Fruit fly (Drosophila melanogaster) whole organism, embryonic: ENCODE results near the gene Iyd.

Source experiments
- ATbp ChIP-seq: fragments of 200-800 bp; sonication (Bioruptor generic); optimal IDR thresholded peaks from 2 replicates; lab custom pipeline; 2017; ENCODE audit warnings: missing biosample characterization, mild to moderate bottlenecking, missing genetic modification characterization, missing genetic modification reagents
- Awh ChIP-seq: fragments of 200-800 bp; sonication (Bioruptor generic); IDR thresholded peaks from 2 replicates; pipeline ENCODE4, ENCODE4 v1.3.6; 2022; ENCODE audit warnings: missing biosample characterization, missing genetic modification characterization
- BtbVII ChIP-seq: fragments of 200-800 bp; sonication (Bioruptor generic); optimal IDR thresholded peaks from 3 replicates; lab custom pipeline; 2017; ENCODE audit warnings: missing biosample characterization, mild to moderate bottlenecking, missing genetic modification characterization
- CG11398 ChIP-seq: fragments of 200-800 bp; sonication (Bioruptor generic); optimal IDR thresholded peaks from 2 replicates; lab custom pipeline; 2016; ENCODE audit warnings: missing biosample characterization, missing genetic modification characterization
- CG15479 ChIP-seq: fragments of 200-800 bp; sonication (Bioruptor generic); optimal IDR thresholded peaks from 3 replicates; lab custom pipeline; 2019; ENCODE audit warnings: missing biosample characterization, mild to moderate bottlenecking, missing genetic modification characterization, moderate library complexity
- CG17328 ChIP-seq: fragments of 200-800 bp; sonication (Bioruptor generic); IDR thresholded peaks from 2 replicates; pipeline ENCODE4 v1.3.6; 2022; ENCODE audit warnings: missing biosample characterization, missing genetic modification characterization
- CG17359 ChIP-seq: fragments of 200-800 bp; sonication (Bioruptor generic); optimal IDR thresholded peaks from 3 replicates; lab custom pipeline; 2018; ENCODE audit warnings: missing biosample characterization, mild to moderate bottlenecking, missing genetic modification characterization, moderate library complexity
- CG17568 ChIP-seq: fragments of 200-800 bp; sonication (Bioruptor generic); optimal IDR thresholded peaks from 2 replicates; lab custom pipeline; 2018; ENCODE audit warnings: missing biosample characterization, mild to moderate bottlenecking, missing genetic modification characterization, moderate library complexity
- CG18262 ChIP-seq: fragments of 200-800 bp; optimal IDR thresholded peaks from 3 replicates; lab custom pipeline; 2019; ENCODE audit warnings: missing biosample characterization, mild to moderate bottlenecking, missing genetic modification characterization, moderate library complexity
- CG18599 ChIP-seq: fragments of 200-800 bp; sonication (Bioruptor generic); optimal IDR thresholded peaks from 3 replicates; lab custom pipeline; 2017; ENCODE audit warnings: missing biosample characterization, missing genetic modification characterization, mild to moderate bottlenecking, moderate library complexity, missing genetic modification reagents
- CG2712 ChIP-seq: fragments of 200-800 bp; optimal IDR thresholded peaks from 3 replicates; lab custom pipeline; 2019; ENCODE audit warnings: missing biosample characterization, mild to moderate bottlenecking, missing genetic modification characterization, moderate library complexity
- CG30403 ChIP-seq: fragments of 200-800 bp; sonication (Bioruptor generic); optimal IDR thresholded peaks from 3 replicates; lab custom pipeline; 2016; ENCODE audit warnings: missing biosample characterization, missing genetic modification characterization
- CG3065 ChIP-seq: fragments of 200-800 bp; sonication (Bioruptor generic); optimal IDR thresholded peaks from 2 replicates; lab custom pipeline; 2016; ENCODE audit warnings: missing biosample characterization, missing genetic modification characterization
- CG33213 ChIP-seq: fragments of 200-800 bp; sonication (Bioruptor generic); optimal IDR thresholded peaks from 3 replicates; lab custom pipeline; 2016; ENCODE audit warnings: missing biosample characterization, missing genetic modification characterization
- CG34224 ChIP-seq: fragments of 200-800 bp; sonication (Bioruptor generic); IDR thresholded peaks from 3 replicates; pipeline ENCODE4 v1.3.6; 2022; ENCODE audit warnings: missing biosample characterization, missing genetic modification characterization; ENCODE audit not compliant: partially characterized antibody
- CG4328 ChIP-seq: fragments of 200-800 bp; sonication (Bioruptor generic); optimal IDR thresholded peaks from 3 replicates; lab custom pipeline; 2017; ENCODE audit warnings: missing biosample characterization, missing genetic modification reagents, missing genetic modification characterization
- CG5180 ChIP-seq: fragments of 200-800 bp; sonication (Bioruptor generic); optimal IDR thresholded peaks from 3 replicates; lab custom pipeline; 2017; ENCODE audit warnings: missing biosample characterization, missing genetic modification characterization, mild to moderate bottlenecking, moderate library complexity, missing genetic modification reagents
- CG6813 ChIP-seq: fragments of 200-800 bp; sonication (Bioruptor generic); optimal IDR thresholded peaks from 2 replicates; lab custom pipeline; 2017; ENCODE audit warnings: missing biosample characterization, missing genetic modification characterization, mild to moderate bottlenecking, moderate library complexity, missing genetic modification reagents
- CG7556 ChIP-seq: fragments of 200-800 bp; sonication (Bioruptor generic); optimal IDR thresholded peaks from 2 replicates; lab custom pipeline; 2017; ENCODE audit warnings: missing biosample characterization, mild to moderate bottlenecking, missing genetic modification characterization
- CG8924 ChIP-seq: fragments of 200-800 bp; optimal IDR thresholded peaks from 3 replicates; lab custom pipeline; 2019; ENCODE audit warnings: missing biosample characterization, mild to moderate bottlenecking, missing genetic modification characterization, moderate library complexity
- CG9727 ChIP-seq: fragments of 200-800 bp; sonication (Bioruptor generic); optimal IDR thresholded peaks from 3 replicates; lab custom pipeline; 2017; ENCODE audit warnings: missing biosample characterization, mild to moderate bottlenecking, missing genetic modification characterization
- Dip3 ChIP-seq: fragments of 200-800 bp; sonication (Bioruptor generic); optimal IDR thresholded peaks from 3 replicates; lab custom pipeline; 2016; ENCODE audit warnings: missing biosample characterization, missing genetic modification characterization
- Gug ChIP-seq: fragments of 200-800 bp; sonication (Bioruptor generic); IDR thresholded peaks from 4 replicates; pipeline ENCODE4 v1.3.6; 2022; ENCODE audit warnings: missing biosample characterization, missing genetic modification characterization
- HLHmδ ChIP-seq: fragments of 200-800 bp; sonication (Bioruptor generic); optimal IDR thresholded peaks from 2 replicates; lab custom pipeline; 2018; ENCODE audit warnings: missing biosample characterization, mild to moderate bottlenecking, missing genetic modification characterization, moderate library complexity
- Ptx1 ChIP-seq: fragments of 200-800 bp; sonication (Bioruptor generic); IDR thresholded peaks from 2 replicates; pipeline ENCODE4 v1.3.6; 2022; ENCODE audit warnings: missing biosample characterization, missing genetic modification characterization
- Rx ChIP-seq: fragments of 200-800 bp; sonication (Bioruptor generic); IDR thresholded peaks from 2 replicates; pipeline ENCODE4 v1.3.6; 2022; ENCODE audit warnings: missing biosample characterization, missing genetic modification characterization
- Spps ChIP-seq: fragments of 200-800 bp; sonication (Bioruptor generic); optimal IDR thresholded peaks from 2 replicates; lab custom pipeline; 2018; ENCODE audit warnings: missing biosample characterization, mild to moderate bottlenecking, missing genetic modification characterization
- Sry-δ ChIP-seq: fragments of 200-800 bp; sonication (Bioruptor generic); optimal IDR thresholded peaks from 2 replicates; lab custom pipeline; 2016; ENCODE audit warnings: missing biosample characterization, missing genetic modification characterization
- cato ChIP-seq: fragments of 200-800 bp; sonication (Bioruptor generic); optimal IDR thresholded peaks from 2 replicates; lab custom pipeline; 2016; ENCODE audit warnings: missing biosample characterization, missing genetic modification characterization, borderline replicate concordance
- caup ChIP-seq: fragments of 200-800 bp; sonication (Bioruptor generic); optimal IDR thresholded peaks from 3 replicates; lab custom pipeline; 2017; ENCODE audit warnings: missing biosample characterization, mild to moderate bottlenecking, missing genetic modification characterization, moderate library complexity; ENCODE audit not compliant: severe bottlenecking
- ci ChIP-seq: fragments of 200-800 bp; sonication (Bioruptor generic); IDR thresholded peaks from 3 replicates; pipeline ENCODE4 v1.3.6; 2022; ENCODE audit warnings: missing biosample characterization, missing genetic modification characterization
- cwo ChIP-seq: fragments of 200-800 bp; sonication (Bioruptor generic); optimal IDR thresholded peaks from 3 replicates; lab custom pipeline; 2017; ENCODE audit warnings: missing biosample characterization, missing genetic modification characterization, mild to moderate bottlenecking, moderate library complexity, missing genetic modification reagents
- disco-r ChIP-seq: fragments of 200-800 bp; sonication (Bioruptor generic); optimal IDR thresholded peaks from 2 replicates; lab custom pipeline; 2016; ENCODE audit warnings: missing biosample characterization, missing genetic modification characterization
- gce ChIP-seq: fragments of 200-800 bp; sonication (Bioruptor generic); IDR thresholded peaks from 3 replicates; pipeline ENCODE4 v1.3.6; 2022; ENCODE audit warnings: missing biosample characterization, missing genetic modification characterization
- grau ChIP-seq: fragments of 200-800 bp; optimal IDR thresholded peaks from 3 replicates; lab custom pipeline; 2019; ENCODE audit warnings: missing biosample characterization, mild to moderate bottlenecking, missing genetic modification characterization, moderate library complexity
- grn ChIP-seq: fragments of 200-800 bp; sonication (Bioruptor generic); optimal IDR thresholded peaks from 3 replicates; lab custom pipeline; 2017; ENCODE audit warnings: missing biosample characterization, missing genetic modification characterization
- gro ChIP-seq: fragments of 200-800 bp; sonication (Bioruptor generic); optimal IDR thresholded peaks from 2 replicates; lab custom pipeline; 2016; ENCODE audit warnings: missing biosample characterization, missing genetic modification characterization
- gsb-n ChIP-seq: fragments of 200-800 bp; sonication (Bioruptor generic); optimal IDR thresholded peaks from 3 replicates; lab custom pipeline; 2018; ENCODE audit warnings: missing biosample characterization, mild to moderate bottlenecking, missing genetic modification characterization
- hb ChIP-seq: fragments of 200-800 bp; sonication (Bioruptor generic); IDR thresholded peaks from 3 replicates; pipeline ENCODE4 v1.3.6; 2022; ENCODE audit warnings: missing biosample characterization, missing genetic modification characterization; ENCODE audit not compliant: partially characterized antibody
- hkb ChIP-seq, 2 experiments: fragments of 200-800 bp in 1 of 2; fragments of >200 bp in 1 of 2; sonication (Bioruptor generic) in 1 of 2; IDR thresholded peaks in 1 of 2; optimal IDR thresholded peaks in 1 of 2; 2 replicates each; pipeline versions ENCODE4 v1.3.6 to Lab custom; 2017 to 2022; ENCODE audit warnings: missing biosample characterization in 1 of 2, missing genetic modification characterization in 1 of 2
- lilli ChIP-seq: fragments of 200-800 bp; sonication (Bioruptor generic); optimal IDR thresholded peaks from 3 replicates; lab custom pipeline; 2016; ENCODE audit warnings: missing biosample characterization, missing genetic modification characterization
- oc ChIP-seq: fragments of 200-800 bp; sonication (Bioruptor generic); optimal IDR thresholded peaks from 2 replicates; lab custom pipeline; 2018; ENCODE audit warnings: missing biosample characterization, mild to moderate bottlenecking, missing genetic modification characterization, moderate library complexity
- onecut ChIP-seq: fragments of 200-800 bp; sonication (Bioruptor generic); IDR thresholded peaks from 2 replicates; pipeline ENCODE4 v1.3.6; 2022; ENCODE audit warnings: missing biosample characterization, missing genetic modification characterization
- sc ChIP-seq, 3 experiments: fragments of >200 bp in 2 of 3; fragments of 200-800 bp in 1 of 3; sonication (Bioruptor generic) in 1 of 3; optimal IDR thresholded peaks; 2 replicates in 2 of 3; 3 replicates in 1 of 3; lab custom pipeline; 2017; ENCODE audit warnings: mild to moderate bottlenecking in 1 of 3, missing biosample characterization in 1 of 3, missing genetic modification characterization in 1 of 3, missing genetic modification reagents in 1 of 3
- schlank ChIP-seq: fragments of 200-800 bp; sonication (Bioruptor generic); optimal IDR thresholded peaks from 2 replicates; lab custom pipeline; 2018; ENCODE audit warnings: missing biosample characterization, mild to moderate bottlenecking, missing genetic modification characterization
- seq ChIP-seq: fragments of 200-800 bp; sonication (Bioruptor generic); IDR thresholded peaks from 2 replicates; pipeline ENCODE4 v1.3.6; 2022; ENCODE audit warnings: missing biosample characterization, missing genetic modification characterization
- sob ChIP-seq: fragments of 200-800 bp; sonication (Bioruptor generic); IDR thresholded peaks from 2 replicates; pipeline ENCODE4 v1.3.6; 2022; ENCODE audit warnings: missing biosample characterization, missing genetic modification characterization
- wor ChIP-seq: fragments of 200-800 bp; sonication (Bioruptor generic); IDR thresholded peaks from 2 replicates; pipeline ENCODE4 v1.3.6; 2022; ENCODE audit warnings: missing biosample characterization, missing genetic modification characterization
- zfh1 ChIP-seq: fragments of 200-800 bp; sonication (Bioruptor generic); IDR thresholded peaks from 3 replicates; pipeline ENCODE4 v1.3.6; 2022; ENCODE audit warnings: missing biosample characterization, missing genetic modification characterization

Gene Iyd

DNA sequence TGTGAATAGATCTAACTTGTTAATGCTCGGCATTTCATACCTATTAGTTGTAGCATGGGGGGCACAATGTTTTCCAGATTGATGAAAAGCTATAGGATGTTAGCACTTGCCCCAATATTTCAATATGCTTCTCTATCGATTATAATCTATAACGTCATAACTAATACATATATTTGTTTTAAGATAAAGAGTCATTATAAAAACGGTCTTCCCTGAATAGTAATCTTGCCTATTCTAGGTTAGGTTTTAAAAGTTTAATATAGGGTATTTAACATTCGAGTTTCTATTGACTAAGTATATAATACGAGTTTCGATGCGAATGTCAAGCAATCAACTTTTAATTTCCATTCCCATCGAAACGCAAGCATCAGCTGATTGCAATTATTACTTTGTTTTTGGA, 34.8 kb downstream of the Iyd start, which contains the start of the genes CG6321 and Blos2 (continued):
- TF ChIP-seq CG17359 (tag; lab: Kevin White, UChicago) (peak; percentile 84), cwo (peak; percentile 65), onecut (GFP tag; lab: Robert Waterston, UW) (peak; percentile 76), CG18599 (GFP tag; lab: Kevin White, UChicago) (peak; percentile 85), CG3065 (GFP tag; lab: Kevin White, UChicago) (no peak), lilli (peak; percentile 73), caup (peak; percentile 72), grau (tag; lab: Kevin White, UChicago) (peak; percentile 85), CG17328 (GFP tag; lab: Robert Waterston, UW) (peak; percentile 75), CG6813 (GFP tag; lab: Kevin White, UChicago) (peak; percentile 26), CG9727 (GFP tag; lab: Kevin White, UChicago) (peak; percentile 64), CG4328 (GFP tag; lab: Kevin White, UChicago) (peak; percentile 57), oc (tag; lab: Kevin White, UChicago) (peak; percentile 43), schlank (tag; lab: Kevin White, UChicago) (no peak), BtbVII (GFP tag; lab: Kevin White, UChicago) (peak; percentile 71), CG7556 (peak; percentile 79), CG8924 (peak; percentile 87), cato (GFP tag; lab: Kevin White, UChicago) (no peak), CG15479 (GFP tag; lab: Kevin White, UChicago) (no peak), CG34224 (GFP tag; lab: Robert Waterston, UW) (no peak), Gug (GFP tag; lab: Robert Waterston, UW) (0 out of 4 replicates have a peak, but pooled peaks have one; percentile 37), CG2712 (tag; lab: Kevin White, UChicago) (peak; percentile 89), Dip3 (GFP tag; lab: Kevin White, UChicago) (peak; percentile 46), disco-r (GFP tag; lab: Kevin White, UChicago) (no peak), grn (GFP tag; lab: Kevin White, UChicago) (peak; percentile 21), hkb (optimal IDR thresholded peaks at IDR 0.05; lab: Kevin White, UChicago) (no peak), hkb (GFP tag; IDR thresholded peaks at IDR 0.05; lab: Robert Waterston, UW) (peak; percentile 86), ci (GFP tag; lab: Robert Waterston, UW) (peak; percentile 57; the same call in 2 of the 3 replicates), CG5180 (GFP tag; lab: Kevin White, UChicago) (peak; percentile 40), hb (no peak), CG30403 (GFP tag; lab: Kevin White, UChicago) (peak; percentile 82), CG11398 (GFP tag; lab: Kevin White, UChicago) (no peak), ATbp (GFP tag; lab: Kevin White, UChicago) (peak; percentile 64), CG18262 (peak; percentile 86), sc (optimal IDR thresholded peaks at IDR 0.05; lab: Kevin White, UChicago) (no peak), sc (GFP tag; optimal IDR thresholded peaks at IDR 0.05; lab: Kevin White, UChicago) (peak; percentile 22), Sry-δ (GFP tag; lab: Kevin White, UChicago) (peak; percentile 2), gro (GFP tag; lab: Kevin White, UChicago) (peak; percentile 5), seq (GFP tag; lab: Robert Waterston, UW) (peak; percentile 16; the same call in 1 of the 2 replicates), Awh (GFP tag; lab: Robert Waterston, UW) (no peak; the same call in 1 of the 2 replicates), zfh1 (GFP tag; lab: Robert Waterston, UW) (peak; percentile 54), Rx (peak; percentile 17; the same call in 1 of the 2 replicates), Spps (peak; percentile 65), CG33213 (GFP tag; lab: Kevin White, UChicago) (peak; percentile 46), Ptx1 (GFP tag; lab: Robert Waterston, UW) (peak; percentile 75), gce (0 out of 3 replicates have a peak, but pooled peaks have one; percentile 5), CG17568 (GFP tag; lab: Kevin White, UChicago) (peak; percentile 78), wor (GFP tag; lab: Robert Waterston, UW) (no peak), gsb-n (tag; lab: Kevin White, UChicago) (peak; percentile 75), HLHmδ (GFP tag; lab: Kevin White, UChicago) (no peak), sob (peak; percentile 76)
